Worm (Caenorhabditis elegans) whole organism, L4 larva: ENCODE results near the gene tomm-20.

Experiments
- D1046.2 ChIP-seq: fragments of 200-800 bp; sonication (Bioruptor generic); IDR thresholded peaks from 2 replicates; pipeline ENCODE4 v1.3.6; 2022; ENCODE audit warnings: missing genetic modification characterization, missing compliant biosample characterization
- F10B5.3 ChIP-seq: sonication (generic microtip); optimal IDR thresholded peaks from 2 replicates; lab custom pipeline; 2016; ENCODE audit warnings: mild to moderate bottlenecking, missing genetic modification characterization, missing compliant biosample characterization
- F37D6.2 ChIP-seq: sonication (generic microtip); optimal IDR thresholded peaks from 2 replicates; lab custom pipeline; 2016; ENCODE audit warnings: mild to moderate bottlenecking, missing genetic modification characterization, missing compliant biosample characterization
- R02D3.7 ChIP-seq: fragments of 150-350 bp; sonication (generic microtip); optimal IDR thresholded peaks from 3 replicates; lab custom pipeline; 2014; ENCODE audit warnings: missing biosample characterization, missing genetic modification characterization
- ZK337.2 ChIP-seq: fragments of 200-800 bp; sonication (Bioruptor generic); IDR thresholded peaks from 2 replicates; pipeline ENCODE4 v1.3.6; 2022; ENCODE audit warnings: missing genetic modification reagents, missing genetic modification characterization, missing compliant biosample characterization
- aha-1 ChIP-seq: fragments of 150-350 bp; peaks from one replicate; lab custom pipeline; 2014; ENCODE audit warnings: missing biosample characterization, missing genetic modification characterization
- aly-2 ChIP-seq: sonication (generic microtip); optimal IDR thresholded peaks from 2 replicates; lab custom pipeline; 2018; ENCODE audit warnings: missing biosample characterization, missing genetic modification characterization
- ama-1 ChIP-seq: fragments of 150-350 bp; optimal IDR thresholded peaks from 2 replicates; lab custom pipeline; 2014; ENCODE audit warnings: inconsistent platforms, mixed read lengths
- ceh-32 ChIP-seq: sonication (generic microtip); optimal IDR thresholded peaks from 2 replicates; lab custom pipeline; 2016; ENCODE audit warnings: mild to moderate bottlenecking, missing genetic modification characterization, missing compliant biosample characterization; ENCODE audit not compliant: poor library complexity
- ctbp-1 ChIP-seq: fragments of 200-800 bp; sonication (Bioruptor generic); IDR thresholded peaks from 2 replicates; pipeline ENCODE4 v1.3.6; 2022; ENCODE audit warnings: missing genetic modification reagents, missing genetic modification characterization, missing compliant biosample characterization
- dmd-6 ChIP-seq: fragments of 200-800 bp; sonication (Bioruptor generic); IDR thresholded peaks from 2 replicates; pipeline ENCODE4 v1.3.6; 2022; ENCODE audit warnings: missing genetic modification reagents, missing genetic modification characterization, missing compliant biosample characterization
- dpl-1 ChIP-seq: fragments of 150-350 bp; optimal IDR thresholded peaks from 2 replicates; lab custom pipeline; 2014; ENCODE audit warnings: missing biosample characterization, missing genetic modification reagents, missing genetic modification characterization
- duxl-1 ChIP-seq: sonication (generic microtip); optimal IDR thresholded peaks from 2 replicates; lab custom pipeline; 2016; ENCODE audit warnings: mild to moderate bottlenecking, missing genetic modification characterization, moderate library complexity, missing compliant biosample characterization; ENCODE audit not compliant: poor library complexity
- dve-1 ChIP-seq: sonication (generic microtip); optimal IDR thresholded peaks from 2 replicates; lab custom pipeline; 2017; ENCODE audit warnings: antibody characterized with exemption, mild to moderate bottlenecking, missing genetic modification characterization, missing compliant biosample characterization; ENCODE audit not compliant: insufficient read depth
- hlh-11 ChIP-seq: fragments of 200-800 bp; sonication (Bioruptor generic); optimal IDR thresholded peaks from 2 replicates; lab custom pipeline; 2018; ENCODE audit warnings: mild to moderate bottlenecking, missing genetic modification characterization, missing compliant biosample characterization
- hlh-30 ChIP-seq: sonication (generic microtip); optimal IDR thresholded peaks from 2 replicates; lab custom pipeline; 2017; ENCODE audit warnings: antibody characterized with exemption, mild to moderate bottlenecking, missing genetic modification characterization, missing compliant biosample characterization; ENCODE audit not compliant: insufficient read depth
- lin-13 ChIP-seq: fragments of 150-350 bp; optimal IDR thresholded peaks from 2 replicates; lab custom pipeline; 2014; ENCODE audit warnings: missing biosample characterization, missing genetic modification reagents, missing genetic modification characterization
- lin-29 ChIP-seq: fragments of 200-800 bp; sonication (Bioruptor generic); IDR thresholded peaks from 2 replicates; pipeline ENCODE4 v1.3.6; 2022; ENCODE audit warnings: missing genetic modification reagents, missing genetic modification characterization, missing compliant biosample characterization
- lsy-2 ChIP-seq, 2 experiments: fragments of 150-350 bp in 1 of 2; sonication (generic microtip) in 1 of 2; optimal IDR thresholded peaks; 2 replicates each; lab custom pipeline; 2014 to 2017; ENCODE audit warnings: missing biosample characterization in 2 of 2, missing genetic modification characterization in 2 of 2
- madf-5 ChIP-seq, 2 experiments: fragments of 200-800 bp; sonication (Bioruptor generic); IDR thresholded peaks; 2 replicates each; pipeline ENCODE4 v1.3.6; 2022; ENCODE audit warnings: missing compliant biosample characterization in 2 of 2, missing genetic modification characterization in 2 of 2
- mxl-2 ChIP-seq: fragments of 200-800 bp; sonication (Bioruptor generic); conservative IDR thresholded peaks from 2 replicates; pipeline ENCODE4 v1.3.6; 2022; ENCODE audit warnings: missing genetic modification reagents, missing genetic modification characterization, missing compliant biosample characterization
- mxl-3 ChIP-seq: fragments of 200-800 bp; sonication (Bioruptor generic); optimal IDR thresholded peaks from 2 replicates; lab custom pipeline; 2018; ENCODE audit warnings: mild to moderate bottlenecking, missing genetic modification characterization, missing compliant biosample characterization
- nhr-111 ChIP-seq: fragments of 200-800 bp; sonication (Bioruptor generic); optimal IDR thresholded peaks from 2 replicates; lab custom pipeline; 2018; ENCODE audit warnings: mild to moderate bottlenecking, missing genetic modification characterization, missing compliant biosample characterization
- nhr-25 ChIP-seq: sonication (generic microtip); optimal IDR thresholded peaks from 2 replicates; lab custom pipeline; 2017; ENCODE audit warnings: missing genetic modification characterization, mild to moderate bottlenecking, missing compliant biosample characterization, antibody characterized with exemption, moderate library complexity, borderline replicate concordance; ENCODE audit not compliant: insufficient read depth
- nhr-42 ChIP-seq: fragments of 200-800 bp; sonication (Bioruptor generic); IDR thresholded peaks from 2 replicates; pipeline ENCODE4 v1.3.6; 2022; ENCODE audit warnings: missing genetic modification characterization, missing compliant biosample characterization
- nhr-48 ChIP-seq: sonication (generic microtip); optimal IDR thresholded peaks from 2 replicates; lab custom pipeline; 2016; ENCODE audit warnings: mild to moderate bottlenecking, missing genetic modification characterization, missing compliant biosample characterization
- set-16 ChIP-seq: fragments of 200-800 bp; sonication (Bioruptor generic); IDR thresholded peaks from 2 replicates; pipeline ENCODE4 v1.3.6; 2022; ENCODE audit warnings: missing genetic modification reagents, missing genetic modification characterization, missing compliant biosample characterization
- spr-3 ChIP-seq: fragments of 200-800 bp; sonication (Bioruptor generic); optimal IDR thresholded peaks from 2 replicates; lab custom pipeline; 2018; ENCODE audit warnings: mild to moderate bottlenecking, missing genetic modification characterization, missing compliant biosample characterization
- unc-39 ChIP-seq: sonication (generic microtip); optimal IDR thresholded peaks from 2 replicates; lab custom pipeline; 2017; ENCODE audit warnings: missing biosample characterization, missing genetic modification characterization
- unc-62 ChIP-seq, 3 experiments: fragments of 150-350 bp in 1 of 3; sonication (generic microtip); optimal IDR thresholded peaks in 2 of 3; peaks in 1 of 3; 1 replicate in 1 of 3; 2 replicates in 2 of 3; lab custom pipeline; 2014 to 2017; ENCODE audit warnings: missing biosample characterization in 3 of 3, missing genetic modification characterization in 3 of 3, missing genetic modification reagents in 3 of 3, missing genotype in 1 of 3
- vab-7 ChIP-seq: fragments of 200-800 bp; sonication (Bioruptor generic); IDR thresholded peaks from 2 replicates; pipeline ENCODE4 v1.3.6; 2022; ENCODE audit warnings: missing genetic modification reagents, missing genetic modification characterization, missing compliant biosample characterization
- zfp-3 ChIP-seq: fragments of 200-800 bp; sonication (Bioruptor generic); conservative IDR thresholded peaks from 2 replicates; pipeline ENCODE4 v1.3.6; 2022; ENCODE audit warnings: missing genetic modification reagents, missing genetic modification characterization, missing compliant biosample characterization
- zip-2 ChIP-seq: fragments of 150-350 bp; optimal IDR thresholded peaks from 2 replicates; lab custom pipeline; 2014; ENCODE audit warnings: missing biosample characterization, missing genetic modification characterization

The tomm-20 gene

ce11 chrV:12354193-12354830 lies 11.0 kb upstream of the tomm-20 start (continued):
- TF ChIP-seq dmd-6 (GFP tag; lab: Robert Waterston, UW) (no peak), zfp-3 (GFP tag; lab: Robert Waterston, UW) (no peak)

- no peak for TF ChIP-seq F10B5.3
- peak; percentile 79 for TF ChIP-seq aha-1 (tag; lab: Kevin White, UChicago)
- peak; percentile 32 for TF ChIP-seq mxl-3 (GFP tag; lab: Kevin White, UChicago)
- TF ChIP-seq D1046.2 (GFP tag; lab: Robert Waterston, UW), result 0 out of 2 replicates have a peak, but pooled peaks have one; percentile 24
- TF ChIP-seq set-16, result peak; percentile 99
- TF ChIP-seq nhr-111 (GFP tag; lab: Kevin White, UChicago), result no peak
- no peak for TF ChIP-seq R02D3.7
- peak; percentile 33 for TF ChIP-seq hlh-11
- peak in 1 of 2 experiments; percentile 1 for TF ChIP-seq unc-62 (GFP tag; optimal IDR thresholded peaks at IDR 0.05 in 1 of 2; lab: Kevin White, UChicago)
- no peak for TF ChIP-seq unc-62 (tag; optimal IDR thresholded peaks at IDR 0.05; lab: Kevin White, UChicago)
- no peak for TF ChIP-seq lsy-2 (tag; optimal IDR thresholded peaks at IDR 0.05; lab: Kevin White, UChicago)
Measured at ce11 chrV:12353505-12353904, 10.2 kb upstream of the tomm-20 start.

ce11 chrV:12352881-12353280 lies 9.6 kb upstream of the tomm-20 start:
- peak; percentile 11 for TF ChIP-seq hlh-11
- TF ChIP-seq ctbp-1 (GFP tag; lab: Robert Waterston, UW), result no peak
- no peak for TF ChIP-seq spr-3 (GFP tag; lab: Kevin White, UChicago)
- TF ChIP-seq zip-2, result no peak
- TF ChIP-seq F37D6.2, result no peak
- no peak for TF ChIP-seq nhr-25 (tag; lab: Kevin White, UChicago)
- peak; percentile 55 for TF ChIP-seq ama-1

ce11 chrV:12352445-12352844 lies 9.2 kb upstream of the tomm-20 start, which contains the start of gene sqt-3:
TSS of gene sqt-3 (plus strand) at chrV:12352745.
- no peak for TF ChIP-seq set-16
- no peak for TF ChIP-seq lin-13 (GFP tag; lab: Kevin White, UChicago)
- TF ChIP-seq nhr-42 (GFP tag; lab: Robert Waterston, UW), result no peak
- TF ChIP-seq R02D3.7, result no peak
- TF ChIP-seq ZK337.2, result no peak
- TF ChIP-seq ceh-32 (tag; lab: Kevin White, UChicago), result no peak
- no peak for TF ChIP-seq vab-7 (GFP tag; lab: Robert Waterston, UW)

ce11 chrV:12351842-12352241 lies 8.6 kb upstream of the tomm-20 start:
- TF ChIP-seq hlh-11 (peak; percentile 14), hlh-30 (tag; lab: Kevin White, UChicago) (peak; percentile 63), aly-2 (tag; lab: Kevin White, UChicago) (no peak), dpl-1 (no peak)

- TF ChIP-seq dve-1 (tag; lab: Kevin White, UChicago) (no peak), unc-39 (tag; lab: Kevin White, UChicago) (no peak), lin-29 (no peak), duxl-1 (no peak), hlh-11 (peak; percentile 31), mxl-2 (GFP tag; lab: Robert Waterston, UW) (no peak), nhr-48 (tag; lab: Kevin White, UChicago) (peak; percentile 42), madf-5 (GFP tag; IDR thresholded peaks at IDR 0.05; lab: Robert Waterston, UW) (no peak)
Measured at ce11 chrV:12349365-12349764, 6.1 kb upstream of the tomm-20 start.
